Worm (Caenorhabditis elegans) whole organism, late embryonic: ENCODE data around the gene ccdc-55.

Source experiments
- K02D7.2 ChIP-seq: sonication (generic microtip); optimal IDR thresholded peaks from 2 replicates; lab custom pipeline; 2017; ENCODE audit warnings: mild to moderate bottlenecking, missing genetic modification characterization, missing compliant biosample characterization
- ama-1 ChIP-seq: fragments of 150-350 bp; optimal IDR thresholded peaks from 2 replicates; lab custom pipeline; 2014
- elt-4 ChIP-seq: sonication (generic microtip); optimal IDR thresholded peaks from 2 replicates; lab custom pipeline; 2016; ENCODE audit warnings: missing genetic modification characterization, missing compliant biosample characterization
- eyg-1 ChIP-seq: sonication (generic microtip); optimal IDR thresholded peaks from 2 replicates; lab custom pipeline; 2016; ENCODE audit warnings: missing genotype, missing genetic modification characterization, missing compliant biosample characterization
- fkh-10 ChIP-seq: fragments of 150-350 bp; optimal IDR thresholded peaks from 2 replicates; lab custom pipeline; 2014; ENCODE audit warnings: missing biosample characterization, missing genetic modification reagents, missing genetic modification characterization
- hlh-8 ChIP-seq: sonication (generic microtip); optimal IDR thresholded peaks from 2 replicates; lab custom pipeline; 2016; ENCODE audit warnings: missing genotype, missing genetic modification characterization, missing compliant biosample characterization
- nfya-1 ChIP-seq: sonication (generic microtip); optimal IDR thresholded peaks from 2 replicates; lab custom pipeline; 2017; ENCODE audit warnings: missing genetic modification characterization, mild to moderate bottlenecking, missing compliant biosample characterization, antibody characterized with exemption, moderate library complexity
- pha-2 ChIP-seq: sonication (generic microtip); optimal IDR thresholded peaks from 2 replicates; lab custom pipeline; 2017; ENCODE audit warnings: mild to moderate bottlenecking, missing genetic modification characterization, missing compliant biosample characterization

ce11 chrIII:4196988-4197384, 28.4 kb upstream of the ccdc-55 start, which contains the start of gene asd-1:
- no peak for TF ChIP-seq fkh-10
- TF ChIP-seq ama-1: no peak
- no peak for TF ChIP-seq hlh-8 (tag; lab: Kevin White, UChicago)
- no peak for TF ChIP-seq elt-4 (tag; lab: Kevin White, UChicago)
- TF ChIP-seq eyg-1 (tag; lab: Kevin White, UChicago): no peak
- no peak for TF ChIP-seq K02D7.2 (tag; lab: Kevin White, UChicago)
- no peak for TF ChIP-seq nfya-1 (tag; lab: Kevin White, UChicago)
- TF ChIP-seq pha-2 (tag; lab: Kevin White, UChicago): no peak
